Worm (Caenorhabditis elegans) whole organism, L1 larva: Measurements from ENCODE around the gene srab-4.

Source experiments
- ama-1 ChIP-seq: fragments of 150-350 bp; optimal IDR thresholded peaks from 2 replicates; lab custom pipeline; 2014
- ces-1 ChIP-seq: fragments of 150-350 bp; optimal IDR thresholded peaks from 2 replicates; lab custom pipeline; 2014; ENCODE audit warnings: missing biosample characterization, missing genetic modification reagents, missing genetic modification characterization
- egl-27 ChIP-seq, 2 experiments: fragments of 150-350 bp in 1 of 2; sonication (generic microtip); optimal IDR thresholded peaks; 3 replicates each; lab custom pipeline; 2017 to 2018; ENCODE audit warnings: missing biosample characterization in 2 of 2, missing genetic modification characterization in 2 of 2, missing genetic modification reagents in 2 of 2
- elt-3 ChIP-seq, 6 experiments: fragments of 150-350 bp in 1 of 6; sonication (generic microtip); optimal IDR thresholded peaks; 2 replicates each; lab custom pipeline; 2017 to 2018; ENCODE audit warnings: missing biosample characterization in 6 of 6, missing genetic modification characterization in 6 of 6, inconsistent platforms in 1 of 6
- fkh-8 ChIP-seq: sonication (generic microtip); optimal IDR thresholded peaks from 2 replicates; lab custom pipeline; 2016; ENCODE audit warnings: mild to moderate bottlenecking, missing genetic modification characterization, missing compliant biosample characterization
- lin-35 ChIP-seq, 2 experiments: fragments of 150-350 bp; optimal IDR thresholded peaks; 2 replicates each; lab custom pipeline; 2014; ENCODE audit warnings: missing biosample characterization in 2 of 2, missing genetic modification characterization in 2 of 2, missing genetic modification reagents in 2 of 2
- mab-9 ChIP-seq: fragments of 200-800 bp; sonication (Bioruptor generic); IDR thresholded peaks from 2 replicates; pipeline ENCODE4 v1.3.6; 2022; ENCODE audit warnings: missing genetic modification reagents, missing genetic modification characterization, missing compliant biosample characterization
- nhr-11 ChIP-seq: fragments of 150-350 bp; optimal IDR thresholded peaks from 2 replicates; lab custom pipeline; 2014; ENCODE audit warnings: missing biosample characterization, missing genetic modification characterization
- snpc-4 ChIP-seq: fragments of 150-350 bp; optimal IDR thresholded peaks from 2 replicates; lab custom pipeline; 2014; ENCODE audit warnings: missing biosample characterization, missing genetic modification characterization

DNA sequence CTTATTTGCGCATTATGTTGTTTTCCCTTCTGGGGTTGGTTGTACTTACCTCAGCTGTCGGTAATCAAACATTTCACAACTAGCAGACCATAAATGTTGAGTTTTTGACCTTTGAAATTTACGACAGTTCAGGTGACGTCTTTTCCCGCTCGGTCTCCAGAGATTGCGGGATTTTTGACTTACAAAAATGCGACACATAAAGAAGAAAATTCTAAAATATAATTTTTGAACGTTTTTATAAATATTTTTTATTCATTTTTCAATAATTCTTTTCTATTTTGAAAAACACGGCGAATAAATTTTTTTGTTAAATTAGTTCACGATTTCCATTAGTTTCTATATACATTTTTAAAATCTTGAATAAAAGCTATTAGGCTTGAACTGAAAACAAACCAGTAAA is 21.1 kb upstream of the srab-4 start, which contains the start of gene nhr-161:
- TF ChIP-seq fkh-8 (tag; lab: Kevin White, UChicago), result no peak
- no peak for TF ChIP-seq ces-1
- TF ChIP-seq snpc-4, result no peak
- no peak for TF ChIP-seq egl-27 (tag; optimal IDR thresholded peaks at IDR 0.05; lab: Kevin White, UChicago)
- TF ChIP-seq elt-3 (tag; optimal IDR thresholded peaks at IDR 0.05; lab: Kevin White, UChicago), result no peak
- TF ChIP-seq lin-35 (GFP tag; optimal IDR thresholded peaks at IDR 0.05; lab: Kevin White, UChicago), result no peak
- no peak for TF ChIP-seq nhr-11 (tag; lab: Kevin White, UChicago)
- no peak for TF ChIP-seq ama-1 (lab: Kevin White, UChicago)
- TF ChIP-seq mab-9, result no peak
